Worm (Caenorhabditis elegans) whole organism, L2 larva: Measurements from ENCODE around the gene Y75B12B.11.
A peak's percentile ranks its signal among the peaks of the same experiment; 100 is the strongest.

ENCODE experiments used
- elt-1 ChIP-seq: fragments of 150-350 bp; optimal IDR thresholded peaks from 2 replicates; lab custom pipeline; 2014; ENCODE audit warnings: missing biosample characterization, missing genetic modification characterization
- fos-1 ChIP-seq: fragments of 150-350 bp; optimal IDR thresholded peaks from 2 replicates; lab custom pipeline; 2014; ENCODE audit warnings: missing biosample characterization, missing genetic modification characterization
- lsy-2 ChIP-seq, 2 experiments: fragments of 150-350 bp in 1 of 2; sonication (generic microtip) in 1 of 2; optimal IDR thresholded peaks; 2 replicates each; lab custom pipeline; 2014 to 2017; ENCODE audit warnings: missing biosample characterization in 2 of 2, missing genetic modification characterization in 2 of 2
- mab-5 ChIP-seq: fragments of 150-350 bp; optimal IDR thresholded peaks from 2 replicates; lab custom pipeline; 2014; ENCODE audit warnings: missing biosample characterization, missing genetic modification characterization
- nhr-11 ChIP-seq: fragments of 150-350 bp; optimal IDR thresholded peaks from 2 replicates; lab custom pipeline; 2014; ENCODE audit warnings: missing biosample characterization, missing genetic modification characterization
- nhr-237 ChIP-seq: fragments of 150-350 bp; optimal IDR thresholded peaks from 2 replicates; lab custom pipeline; 2014; ENCODE audit warnings: missing biosample characterization, missing genetic modification characterization
- nhr-25 ChIP-seq: fragments of 150-350 bp; sonication (generic microtip); optimal IDR thresholded peaks from 3 replicates; lab custom pipeline; 2014; ENCODE audit warnings: missing biosample characterization, missing genetic modification characterization
- unc-62 ChIP-seq: fragments of 150-350 bp; optimal IDR thresholded peaks from 2 replicates; lab custom pipeline; 2014; ENCODE audit warnings: missing biosample characterization, missing genetic modification reagents, missing genetic modification characterization
- zag-1 ChIP-seq: fragments of 150-350 bp; optimal IDR thresholded peaks from 2 replicates; lab custom pipeline; 2014; ENCODE audit warnings: missing biosample characterization, missing genetic modification characterization
- ztf-1 ChIP-seq: fragments of 200-800 bp; sonication (Bioruptor generic); conservative IDR thresholded peaks from 2 replicates; pipeline ENCODE4 v1.3.6; 2022; ENCODE audit warnings: missing genetic modification characterization, missing compliant biosample characterization

DNA sequence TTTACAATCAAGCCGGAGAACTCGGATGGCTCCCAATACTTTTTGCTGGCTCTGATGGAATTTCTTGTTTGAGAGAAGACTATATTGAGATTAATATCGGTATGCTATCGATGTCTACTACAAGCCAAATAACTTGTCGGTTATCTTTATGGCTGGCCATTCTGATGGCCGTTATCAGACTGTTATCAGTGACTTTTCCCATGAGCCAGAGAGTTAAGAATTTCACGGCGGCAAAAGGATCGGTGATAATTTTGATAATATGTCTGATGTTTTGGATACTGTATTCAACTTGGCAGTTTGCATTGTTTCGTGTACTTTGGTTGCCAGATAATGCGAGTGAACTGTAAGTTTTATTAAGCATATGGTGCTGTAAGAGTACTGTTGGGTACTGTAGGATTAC, 35.1 kb downstream of the Y75B12B.11 start:
- TF ChIP-seq mab-5 (tag; lab: Kevin White, UChicago): no peak
- TF ChIP-seq nhr-237 (tag; lab: Kevin White, UChicago): no peak
- TF ChIP-seq ztf-1 (GFP tag; lab: Robert Waterston, UW): no peak
- no peak for TF ChIP-seq elt-1 (tag; lab: Kevin White, UChicago)
- no peak for TF ChIP-seq nhr-11
- no peak for TF ChIP-seq unc-62 (GFP tag; lab: Kevin White, UChicago)
- peak; percentile 74 for TF ChIP-seq fos-1 (tag; lab: Kevin White, UChicago)
- TF ChIP-seq lsy-2 (tag; optimal IDR thresholded peaks at IDR 0.05; lab: Kevin White, UChicago): no peak
- TF ChIP-seq nhr-25: no peak
- TF ChIP-seq zag-1 (tag; lab: Kevin White, UChicago): no peak
